Fruit fly (Drosophila melanogaster): ENCODE data around the gene CG4408.

Gene CG4408

dm6 chr3R:23346893-23347396 is 16.4 kb downstream of the CG4408 start (continued):
- TF ChIP-seq Scr (GFP tag; IDR thresholded peaks at IDR 0.05; ENCODE audit: partially characterized antibody) = no peak

DNA sequence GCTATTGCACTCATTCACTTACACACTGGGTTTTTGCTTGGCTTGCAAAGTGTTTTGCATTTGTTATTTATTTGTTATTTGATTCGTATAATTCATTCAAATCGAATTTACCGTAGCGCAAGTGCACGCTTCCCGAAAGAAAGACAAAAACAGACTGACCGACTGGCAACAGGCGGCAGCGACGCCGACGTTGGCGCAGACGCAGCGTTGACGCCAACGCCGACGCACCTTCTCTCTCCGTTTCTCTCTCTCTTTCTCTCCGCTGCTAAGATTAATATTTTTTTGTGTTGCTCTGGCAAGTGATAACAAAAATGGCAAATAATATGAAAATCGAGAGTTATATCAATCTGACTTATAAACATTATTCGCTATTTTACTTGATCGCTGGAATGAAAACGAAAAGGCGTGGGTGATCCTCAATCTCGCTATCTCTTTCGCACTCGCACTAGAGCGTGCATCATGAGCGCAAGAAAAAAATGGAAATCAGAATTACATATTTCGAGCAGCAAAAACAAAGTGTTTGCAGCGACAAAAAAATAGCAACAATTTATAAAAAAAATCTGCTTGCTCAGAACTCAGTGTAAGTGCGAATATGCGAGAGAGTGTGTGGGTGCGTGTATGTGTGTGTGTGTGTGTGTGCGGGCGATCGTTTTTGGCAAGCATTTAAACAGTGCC is 17.2 kb downstream of the CG4408 start, which contains the start of gene pnt:
pnt (minus strand) TSS at position 161 of the 675 bp plus-strand sequence.
- TF ChIP-seq wek (GFP tag; optimal IDR thresholded peaks at IDR 0.05) = no peak
- TF ChIP-seq chinmo (GFP tag; IDR thresholded peaks at IDR 0.05; ENCODE audit: partially characterized antibody) = 0 out of 4 replicates have a peak, but pooled peaks have one; percentile 63
- no peak for TF ChIP-seq Aef1 (GFP tag; IDR thresholded peaks at IDR 0.05)
- no peak for TF ChIP-seq zen2 (GFP tag; IDR thresholded peaks at IDR 0.05; ENCODE audit: partially characterized antibody)
- TF ChIP-seq CG12071 (GFP tag; optimal IDR thresholded peaks at IDR 0.05) = no peak
- peak; percentile 74 to 86 for TF ChIP-seq Trl (optimal IDR thresholded peaks at IDR 0.05)
- no peak for TF ChIP-seq Trl (GFP tag; optimal IDR thresholded peaks at IDR 0.05)
- TF ChIP-seq CG15479 (GFP tag; optimal IDR thresholded peaks at IDR 0.05) = peak; percentile 71
- no peak for TF ChIP-seq sima (GFP tag; optimal IDR thresholded peaks at IDR 0.05)
- peak; percentile 19; the same call in 1 of the 2 replicates for TF ChIP-seq CG32532 (GFP tag; IDR thresholded peaks at IDR 0.05)
- no peak for TF ChIP-seq Eip74EF (GFP tag; optimal IDR thresholded peaks at IDR 0.05)
- TF ChIP-seq cad (GFP tag; optimal IDR thresholded peaks at IDR 0.05) = peak; percentile 45
- no peak for TF ChIP-seq Tbp (GFP tag; optimal IDR thresholded peaks at IDR 0.05)
- no peak for TF ChIP-seq CG17385 (GFP tag; optimal IDR thresholded peaks at IDR 0.05)
- TF ChIP-seq CG42726 (GFP tag; IDR thresholded peaks at IDR 0.05; ENCODE audit: partially characterized antibody) = 0 out of 2 replicates have a peak, but pooled peaks have one; percentile 6
- TF ChIP-seq sob (GFP tag; IDR thresholded peaks at IDR 0.05) = peak; percentile 18; the same call in 1 of the 2 replicates
- TF ChIP-seq CG1832 (GFP tag; optimal IDR thresholded peaks at IDR 0.05) = peak; percentile 34
- peak; percentile 7 for TF ChIP-seq sd (tag; optimal IDR thresholded peaks at IDR 0.05)
- TF ChIP-seq Adf1 (GFP tag; IDR thresholded peaks at IDR 0.05) = peak; percentile 99
- peak; percentile 2 for TF ChIP-seq CG2712 (tag; optimal IDR thresholded peaks at IDR 0.05)
- TF ChIP-seq CG5245 (GFP tag; optimal IDR thresholded peaks at IDR 0.05) = no peak
- TF ChIP-seq sens (GFP tag) = peak; percentile 78
- 0 out of 2 replicates have a peak, but pooled peaks have one; percentile 17 for TF ChIP-seq Drgx (GFP tag; IDR thresholded peaks at IDR 0.05)
- TF ChIP-seq prd (optimal IDR thresholded peaks at IDR 0.05) = no peak
- 0 out of 3 replicates have a peak, but pooled peaks have one; percentile 4 for TF ChIP-seq prd (GFP tag; IDR thresholded peaks at IDR 0.05)
- peak; percentile 95 for TF ChIP-seq Jarid2 (GFP tag; optimal IDR thresholded peaks at IDR 0.05)
- peak; percentile 4 for TF ChIP-seq CG12769 (tag; optimal IDR thresholded peaks at IDR 0.05)
- TF ChIP-seq Blimp-1 (GFP tag; optimal IDR thresholded peaks at IDR 0.05) = peak; percentile 37
- TF ChIP-seq CG14441 (GFP tag; IDR thresholded peaks at IDR 0.05) = 0 out of 2 replicates have a peak, but pooled peaks have one; percentile 17
- TF ChIP-seq CG2199 (GFP tag; IDR thresholded peaks at IDR 0.05) = peak; percentile 71; the same call in 1 of the 3 replicates
- peak; percentile 38 for TF ChIP-seq sqz (GFP tag; optimal IDR thresholded peaks at IDR 0.05)
- TF ChIP-seq kah (GFP tag; optimal IDR thresholded peaks at IDR 0.05) = peak; percentile 24
- TF ChIP-seq CG9876 (GFP tag; optimal IDR thresholded peaks at IDR 0.05) = no peak
- peak; percentile 74 for TF ChIP-seq Med (GFP tag)
- TF ChIP-seq Bgb (GFP tag; IDR thresholded peaks at IDR 0.05; ENCODE audit: partially characterized antibody) = 0 out of 2 replicates have a peak, but pooled peaks have one; percentile 28
- TF ChIP-seq BEAF-32 (GFP tag; optimal IDR thresholded peaks at IDR 0.05) = no peak
- TF ChIP-seq D19A (tag; optimal IDR thresholded peaks at IDR 0.05) = peak; percentile 31
- TF ChIP-seq cg (GFP tag; optimal IDR thresholded peaks at IDR 0.05) = peak; percentile 30
- TF ChIP-seq vvl (GFP tag; IDR thresholded peaks at IDR 0.05) = peak; percentile 33; the same call in 1 of the 2 replicates
- no peak for TF ChIP-seq run (tag; optimal IDR thresholded peaks at IDR 0.05)
- TF ChIP-seq hb (GFP tag; IDR thresholded peaks at IDR 0.05; ENCODE audit: partially characterized antibody) = no peak
- peak; percentile 36; the same call in 1 of the 2 replicates for TF ChIP-seq tna (GFP tag; IDR thresholded peaks at IDR 0.05; ENCODE audit: partially characterized antibody)
- no peak for TF ChIP-seq Ada2b (GFP tag; IDR thresholded peaks at IDR 0.05)

All from whole organism, embryonic.